Worm (Caenorhabditis elegans) whole organism, midembryonic: ENCODE measurements around the gene pigq-1.

ENCODE experiments used
- T22C8.4 ChIP-seq: fragments of 200-800 bp; sonication (Bioruptor generic); IDR thresholded peaks from 2 replicates; pipeline ENCODE4 v1.3.6; 2022; ENCODE audit warnings: missing genetic modification characterization, missing compliant biosample characterization
- cog-1 ChIP-seq: sonication (generic microtip); optimal IDR thresholded peaks from 2 replicates; lab custom pipeline; 2016; ENCODE audit warnings: missing genetic modification characterization, missing compliant biosample characterization
- flt-1 ChIP-seq: fragments of 200-800 bp; sonication (Bioruptor generic); IDR thresholded peaks from 2 replicates; pipeline ENCODE4 v1.3.6; 2022; ENCODE audit warnings: missing genetic modification characterization, missing compliant biosample characterization
- klf-2 ChIP-seq: fragments of 200-800 bp; sonication (Bioruptor generic); conservative IDR thresholded peaks from 2 replicates; pipeline ENCODE4 v1.3.6; 2022; ENCODE audit warnings: missing genetic modification reagents, missing genetic modification characterization, missing compliant biosample characterization
- med-1 ChIP-seq: sonication (generic microtip); optimal IDR thresholded peaks from 2 replicates; lab custom pipeline; 2017; ENCODE audit warnings: missing genetic modification characterization, mild to moderate bottlenecking, missing compliant biosample characterization, antibody characterized with exemption, missing genetic modification reagents; ENCODE audit not compliant: insufficient read depth
- ref-1 ChIP-seq: fragments of 200-800 bp; sonication (Bioruptor generic); conservative IDR thresholded peaks from 2 replicates; pipeline ENCODE4 v1.3.6; 2022; ENCODE audit warnings: missing genetic modification reagents, missing genetic modification characterization, missing compliant biosample characterization
- tab-1 ChIP-seq: fragments of 200-800 bp; sonication (Bioruptor generic); IDR thresholded peaks from 2 replicates; pipeline ENCODE4 v1.3.6; 2022; ENCODE audit warnings: missing genetic modification characterization, missing compliant biosample characterization
- ztf-23 ChIP-seq: fragments of 200-800 bp; sonication (Bioruptor generic); IDR thresholded peaks from 2 replicates; pipeline ENCODE4 v1.3.6; 2022; ENCODE audit warnings: missing genetic modification reagents, missing genetic modification characterization, missing compliant biosample characterization
- ztf-29 ChIP-seq: fragments of 200-800 bp; sonication (Bioruptor generic); IDR thresholded peaks from 2 replicates; pipeline ENCODE4 v1.3.6; 2022; ENCODE audit warnings: missing genetic modification reagents, missing genetic modification characterization, missing compliant biosample characterization

The pigq-1 gene

DNA sequence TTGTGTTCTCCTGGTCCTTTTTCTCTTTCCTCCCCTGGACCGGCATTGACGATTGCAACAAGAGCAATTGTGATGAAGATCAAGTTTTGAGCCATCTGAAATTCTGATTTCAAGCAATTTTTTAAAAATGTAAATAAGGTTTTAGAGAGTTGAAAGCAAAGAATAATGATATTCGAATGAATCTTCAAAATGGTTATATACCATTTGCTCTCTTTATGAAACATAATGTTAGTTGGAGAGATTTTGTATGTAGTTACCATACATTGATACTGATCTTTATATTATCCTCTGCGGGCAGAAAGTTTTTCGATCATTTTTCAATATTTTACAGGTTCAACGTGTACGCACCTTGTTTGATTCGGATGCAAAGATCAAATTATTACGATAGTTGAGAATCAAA, 41.3 kb downstream of the pigq-1 start, which contains the start of gene srlf-24:
srlf-24 (minus strand) TSS at position 101 of the 400 bp plus-strand sequence.
- TF ChIP-seq ztf-23 (GFP tag; lab: Robert Waterston, UW) (no peak), ztf-29 (no peak), cog-1 (no peak), flt-1 (GFP tag; lab: Robert Waterston, UW) (no peak), ref-1 (GFP tag; lab: Robert Waterston, UW) (no peak), klf-2 (no peak), med-1 (GFP tag; lab: Kevin White, UChicago) (no peak), tab-1 (no peak), T22C8.4 (GFP tag; lab: Robert Waterston, UW) (no peak)

DNA sequence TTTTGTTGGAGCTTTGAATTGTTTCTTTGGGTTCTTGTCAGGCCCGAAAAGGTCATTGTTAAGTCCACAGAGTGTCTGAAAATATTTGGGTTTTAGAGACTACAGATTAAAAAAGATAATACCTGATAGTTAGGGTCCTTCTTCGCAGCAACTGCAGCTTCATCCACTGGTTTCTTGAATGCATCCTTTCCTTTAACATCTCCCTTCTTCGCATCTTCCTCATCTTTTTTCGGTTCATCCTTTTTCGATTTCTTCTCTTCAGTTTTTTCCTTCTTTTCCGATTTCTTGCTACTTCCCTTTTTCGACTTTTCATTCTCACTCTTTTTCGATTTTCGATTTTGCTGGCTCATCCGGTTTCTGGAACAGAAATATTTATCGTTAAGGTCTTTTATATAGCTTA, 43.5 kb downstream of the pigq-1 start:
- no peak for TF ChIP-seq med-1 (GFP tag; lab: Kevin White, UChicago)
- TF ChIP-seq ztf-29: no peak
- TF ChIP-seq ref-1 (GFP tag; lab: Robert Waterston, UW): no peak
- TF ChIP-seq ztf-23 (GFP tag; lab: Robert Waterston, UW): no peak
- TF ChIP-seq flt-1 (GFP tag; lab: Robert Waterston, UW): no peak
- no peak for TF ChIP-seq klf-2
- TF ChIP-seq cog-1: no peak
- TF ChIP-seq T22C8.4 (GFP tag; lab: Robert Waterston, UW): no peak
- TF ChIP-seq tab-1: no peak

DNA sequence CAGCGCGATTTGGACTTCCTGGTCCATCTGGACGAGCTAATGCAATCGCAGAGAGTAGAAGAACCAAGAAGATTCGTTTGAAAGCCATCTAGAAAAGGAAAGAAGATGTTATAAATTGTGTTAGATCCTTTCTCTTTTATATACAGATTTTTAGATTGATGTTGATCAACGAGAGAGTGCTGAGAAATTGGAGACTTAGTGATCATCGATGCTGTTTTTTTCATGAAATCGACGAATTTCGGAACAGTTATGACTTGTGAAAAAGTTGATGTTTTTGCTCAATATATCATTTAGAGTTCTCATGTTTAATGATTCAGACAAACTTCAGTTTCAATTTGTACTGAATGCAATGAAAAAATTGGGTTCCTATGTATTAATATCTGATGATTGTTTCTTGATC, 44.4 kb downstream of the pigq-1 start, which contains the start of gene srlf-17:
srlf-17 (minus strand) TSS at position 101 of the 400 bp plus-strand sequence.
- no peak for TF ChIP-seq T22C8.4 (GFP tag; lab: Robert Waterston, UW)
- TF ChIP-seq ztf-23 (GFP tag; lab: Robert Waterston, UW): no peak
- TF ChIP-seq flt-1 (GFP tag; lab: Robert Waterston, UW): no peak
- no peak for TF ChIP-seq cog-1
- TF ChIP-seq tab-1: no peak
- no peak for TF ChIP-seq klf-2
- TF ChIP-seq ztf-29: no peak
- TF ChIP-seq med-1 (GFP tag; lab: Kevin White, UChicago): no peak
- TF ChIP-seq ref-1 (GFP tag; lab: Robert Waterston, UW): no peak

ce11 chrIV:11101383-11101782, 45.7 kb downstream of the pigq-1 start, which contains the start of gene srlf-18:
TSS of gene srlf-18 (minus strand) at chrIV:11101483.
- TF ChIP-seq T22C8.4 (GFP tag; lab: Robert Waterston, UW) (no peak), klf-2 (no peak), cog-1 (no peak), med-1 (GFP tag; lab: Kevin White, UChicago) (no peak), flt-1 (GFP tag; lab: Robert Waterston, UW) (no peak), ref-1 (GFP tag; lab: Robert Waterston, UW) (no peak), ztf-23 (GFP tag; lab: Robert Waterston, UW) (no peak), tab-1 (no peak), ztf-29 (no peak)

DNA sequence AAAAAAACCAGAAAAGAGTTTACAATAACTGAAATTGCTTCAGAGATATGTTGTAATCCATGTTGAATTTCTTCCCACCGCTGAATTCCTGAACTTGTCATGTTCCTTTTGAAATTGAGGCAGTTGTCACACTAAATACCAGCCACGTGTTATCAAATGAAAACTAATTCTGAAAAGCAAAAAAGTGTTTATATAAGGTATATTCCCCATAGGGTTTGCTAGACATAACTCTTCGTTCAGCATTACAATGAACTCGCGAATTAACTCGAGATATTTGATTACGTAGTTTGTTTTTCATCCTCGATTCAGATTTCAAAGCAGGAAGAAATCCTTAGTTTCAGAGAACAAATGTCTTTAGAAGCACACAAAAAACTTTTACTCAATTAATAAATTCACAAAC, 46.8 kb downstream of the pigq-1 start, which contains the start of gene str-3:
str-3 (minus strand) TSS at position 101 of the 400 bp plus-strand sequence.
- TF ChIP-seq cog-1 (no peak), tab-1 (no peak), med-1 (GFP tag; lab: Kevin White, UChicago) (no peak)

ce11 chrIV:11097795-11098194, 49.3 kb downstream of the pigq-1 start, which contains the start of gene M7.12:
TSS of gene M7.12 (minus strand) at chrIV:11097982.
- TF ChIP-seq flt-1 (GFP tag; lab: Robert Waterston, UW) (no peak), klf-2 (no peak), cog-1 (no peak), ref-1 (GFP tag; lab: Robert Waterston, UW) (no peak)
